Fruit fly (Drosophila melanogaster) whole organism, embryonic: Measurements from ENCODE around the gene sloth1.

Source experiments
- Adf1 ChIP-seq: fragments of 200-800 bp; sonication (Bioruptor generic); IDR thresholded peaks from 2 replicates; pipeline ENCODE4 v1.3.6; 2022; ENCODE audit warnings: missing biosample characterization, missing genetic modification characterization
- Bgb ChIP-seq: fragments of 200-800 bp; sonication (Bioruptor generic); IDR thresholded peaks from 2 replicates; pipeline ENCODE4 v1.3.6; 2022; ENCODE audit warnings: missing biosample characterization, missing genetic modification characterization; ENCODE audit not compliant: partially characterized antibody
- CG10321 ChIP-seq: fragments of 200-800 bp; sonication (Bioruptor generic); IDR thresholded peaks from 2 replicates; pipeline ENCODE4 v1.3.6; 2022; ENCODE audit warnings: missing biosample characterization, missing genetic modification characterization
- CG12299 ChIP-seq: fragments of 200-800 bp; sonication (Bioruptor generic); optimal IDR thresholded peaks from 2 replicates; lab custom pipeline; 2018; ENCODE audit warnings: missing biosample characterization, mild to moderate bottlenecking, missing genetic modification characterization
- CG12659 ChIP-seq: fragments of 200-800 bp; sonication (Bioruptor generic); optimal IDR thresholded peaks from 3 replicates; lab custom pipeline; 2017; ENCODE audit warnings: mild to moderate bottlenecking, missing biosample characterization, missing genetic modification reagents, missing genetic modification characterization
- CG13287 ChIP-seq: fragments of 200-800 bp; sonication (Bioruptor generic); IDR thresholded peaks from 2 replicates; pipeline ENCODE4 v1.3.6; 2022; ENCODE audit warnings: missing biosample characterization, missing genetic modification characterization; ENCODE audit not compliant: partially characterized antibody
- CG1602 ChIP-seq: fragments of 200-800 bp; sonication (Bioruptor generic); optimal IDR thresholded peaks from 3 replicates; lab custom pipeline; 2016; ENCODE audit warnings: missing biosample characterization, missing genetic modification characterization
- CG1647 ChIP-seq: fragments of 200-800 bp; sonication (Bioruptor generic); optimal IDR thresholded peaks from 3 replicates; lab custom pipeline; 2016; ENCODE audit warnings: missing biosample characterization, missing genetic modification characterization
- CG18619 ChIP-seq: fragments of 200-800 bp; sonication (Bioruptor generic); optimal IDR thresholded peaks from 3 replicates; lab custom pipeline; 2017; ENCODE audit warnings: missing biosample characterization, mild to moderate bottlenecking, missing genetic modification characterization
- CG2120 ChIP-seq: fragments of 200-800 bp; sonication (Bioruptor generic); optimal IDR thresholded peaks from 3 replicates; lab custom pipeline; 2016; ENCODE audit warnings: missing biosample characterization, missing genetic modification characterization
- CG2889 ChIP-seq: fragments of 200-800 bp; sonication (Bioruptor generic); IDR thresholded peaks from 3 replicates; pipeline ENCODE4 v1.3.6; 2022; ENCODE audit warnings: missing biosample characterization, missing genetic modification characterization
- CG3163 ChIP-seq: fragments of 200-800 bp; sonication (Bioruptor generic); optimal IDR thresholded peaks from 3 replicates; lab custom pipeline; 2016; ENCODE audit warnings: missing biosample characterization, missing genetic modification characterization
- CG34376 ChIP-seq: fragments of 200-800 bp; sonication (Bioruptor generic); optimal IDR thresholded peaks from 2 replicates; lab custom pipeline; 2018; ENCODE audit warnings: missing biosample characterization, mild to moderate bottlenecking, missing genetic modification characterization
- CG3995 ChIP-seq: fragments of 200-800 bp; sonication (Bioruptor generic); optimal IDR thresholded peaks from 3 replicates; lab custom pipeline; 2016; ENCODE audit warnings: missing biosample characterization, missing genetic modification characterization
- CG4404 ChIP-seq: fragments of 200-800 bp; sonication (Bioruptor generic); IDR thresholded peaks from 2 replicates; pipeline ENCODE4 v1.3.6; 2022; ENCODE audit warnings: missing biosample characterization, missing genetic modification characterization
- CG6654 ChIP-seq: fragments of 200-800 bp; sonication (Bioruptor generic); optimal IDR thresholded peaks from 2 replicates; lab custom pipeline; 2017; ENCODE audit warnings: missing biosample characterization, mild to moderate bottlenecking, missing genetic modification characterization
- CG8281 ChIP-seq: fragments of 200-800 bp; sonication (Bioruptor generic); optimal IDR thresholded peaks from 2 replicates; lab custom pipeline; 2018; ENCODE audit warnings: missing biosample characterization, mild to moderate bottlenecking, missing genetic modification characterization, moderate library complexity
- CoRest ChIP-seq: fragments of 200-800 bp; sonication (Bioruptor generic); optimal IDR thresholded peaks from 3 replicates; lab custom pipeline; 2018; ENCODE audit warnings: missing biosample characterization, mild to moderate bottlenecking, missing genetic modification characterization, moderate library complexity
- Drgx ChIP-seq: fragments of 200-800 bp; sonication (Bioruptor generic); IDR thresholded peaks from 2 replicates; pipeline ENCODE4 v1.3.6; 2022; ENCODE audit warnings: missing biosample characterization, missing genetic modification characterization
- E2f1 ChIP-seq: fragments of 200-800 bp; sonication (Bioruptor generic); IDR thresholded peaks from 2 replicates; pipeline ENCODE4 v1.3.6; 2022; ENCODE audit warnings: missing biosample characterization, missing genetic modification characterization
- Fer3 ChIP-seq: fragments of 200-800 bp; sonication (Bioruptor generic); optimal IDR thresholded peaks from 2 replicates; lab custom pipeline; 2018; ENCODE audit warnings: missing biosample characterization, mild to moderate bottlenecking, missing genetic modification characterization, moderate library complexity
- HLH3B ChIP-seq: fragments of 200-800 bp; sonication (Bioruptor generic); IDR thresholded peaks from 2 replicates; pipeline ENCODE4 v1.3.6; 2022; ENCODE audit warnings: missing biosample characterization, missing genetic modification characterization
- HLH4C ChIP-seq: fragments of 200-800 bp; sonication (Bioruptor generic); IDR thresholded peaks from 3 replicates; pipeline ENCODE4 v1.3.6; 2022; ENCODE audit warnings: missing biosample characterization, missing genetic modification characterization; ENCODE audit not compliant: partially characterized antibody
- MBD-R2 ChIP-seq: fragments of 200-800 bp; sonication (Bioruptor generic); IDR thresholded peaks from 2 replicates; pipeline ENCODE4 v1.3.6; 2022; ENCODE audit warnings: missing biosample characterization, missing genetic modification characterization
- Med ChIP-seq: fragments of 200-800 bp; sonication (Bioruptor generic); peaks from one replicate; lab custom pipeline; 2016; ENCODE audit warnings: missing biosample characterization, missing genetic modification characterization, mild to moderate bottlenecking, inconsistent platforms, moderate library complexity
- Nf-YA ChIP-seq: fragments of 200-800 bp; sonication (Bioruptor generic); IDR thresholded peaks from 2 replicates; pipeline ENCODE4 v1.3.6; 2022; ENCODE audit warnings: missing biosample characterization, missing genetic modification characterization
- Oli ChIP-seq: fragments of 200-800 bp; sonication (Bioruptor generic); optimal IDR thresholded peaks from 2 replicates; lab custom pipeline; 2018; ENCODE audit warnings: missing biosample characterization, mild to moderate bottlenecking, missing genetic modification characterization, moderate library complexity
- Optix ChIP-seq: fragments of 200-800 bp; sonication (Bioruptor generic); IDR thresholded peaks from 3 replicates; pipeline ENCODE4 v1.3.6; 2022; ENCODE audit warnings: missing biosample characterization, missing genetic modification characterization
- PHDP ChIP-seq: fragments of 200-800 bp; sonication (Bioruptor generic); optimal IDR thresholded peaks from 3 replicates; lab custom pipeline; 2018; ENCODE audit warnings: missing biosample characterization, mild to moderate bottlenecking, missing genetic modification characterization, moderate library complexity
- Poxn ChIP-seq: fragments of 200-800 bp; sonication (Bioruptor generic); IDR thresholded peaks from 2 replicates; pipeline ENCODE4 v1.3.6; 2022; ENCODE audit warnings: missing biosample characterization, missing genetic modification characterization
- Sry-δ ChIP-seq: fragments of 200-800 bp; sonication (Bioruptor generic); optimal IDR thresholded peaks from 2 replicates; lab custom pipeline; 2016; ENCODE audit warnings: missing biosample characterization, missing genetic modification characterization
- Vsx1 ChIP-seq: fragments of 200-800 bp; sonication (Bioruptor generic); optimal IDR thresholded peaks from 2 replicates; lab custom pipeline; 2017; ENCODE audit warnings: missing biosample characterization, mild to moderate bottlenecking, missing genetic modification characterization, missing genetic modification reagents
- YL-1 ChIP-seq: fragments of 200-800 bp; sonication (Bioruptor generic); optimal IDR thresholded peaks from 3 replicates; lab custom pipeline; 2017; ENCODE audit warnings: missing biosample characterization, mild to moderate bottlenecking, missing genetic modification characterization
- abd-A ChIP-seq: fragments of 200-800 bp; sonication (Bioruptor generic); optimal IDR thresholded peaks from 3 replicates; lab custom pipeline; 2019; ENCODE audit warnings: missing biosample characterization, mild to moderate bottlenecking, missing genetic modification characterization, moderate library complexity
- cas ChIP-seq: fragments of 200-800 bp; sonication (Bioruptor generic); IDR thresholded peaks from 2 replicates; pipeline ENCODE4 v1.3.6; 2022; ENCODE audit warnings: missing biosample characterization, missing genetic modification characterization
- chinmo ChIP-seq: fragments of 200-800 bp; sonication (Bioruptor generic); IDR thresholded peaks from 4 replicates; pipeline ENCODE4 v1.3.6; 2022; ENCODE audit warnings: missing biosample characterization, missing genetic modification characterization; ENCODE audit not compliant: partially characterized antibody
- crc ChIP-seq: fragments of 200-800 bp; sonication (Bioruptor generic); optimal IDR thresholded peaks from 2 replicates; lab custom pipeline; 2016; ENCODE audit warnings: missing biosample characterization, missing genetic modification characterization
- dimm ChIP-seq: fragments of 200-800 bp; sonication (Bioruptor generic); IDR thresholded peaks from 2 replicates; pipeline ENCODE4 v1.3.6; 2022; ENCODE audit warnings: missing biosample characterization, missing genetic modification characterization
- fd96Cb ChIP-seq: fragments of 200-800 bp; sonication (Bioruptor generic); optimal IDR thresholded peaks from 2 replicates; lab custom pipeline; 2018; ENCODE audit warnings: missing biosample characterization, mild to moderate bottlenecking, missing genetic modification characterization, moderate library complexity
- ftz-f1 ChIP-seq: fragments of 200-800 bp; sonication (Bioruptor generic); optimal IDR thresholded peaks from 2 replicates; lab custom pipeline; 2016; ENCODE audit warnings: missing biosample characterization, missing genetic modification characterization
- inv ChIP-seq: fragments of 200-800 bp; sonication (Bioruptor generic); IDR thresholded peaks from 2 replicates; pipeline ENCODE4 v1.3.6; 2022; ENCODE audit warnings: missing biosample characterization, missing genetic modification characterization; ENCODE audit not compliant: partially characterized antibody
- kni ChIP-seq: fragments of 200-800 bp; sonication (Bioruptor generic); optimal IDR thresholded peaks from 3 replicates; lab custom pipeline; 2017; ENCODE audit warnings: mild to moderate bottlenecking, missing biosample characterization, missing genetic modification reagents, missing genetic modification characterization
- otp ChIP-seq: fragments of 200-800 bp; sonication (Bioruptor generic); IDR thresholded peaks from 3 replicates; pipeline ENCODE4, ENCODE4 v1.3.6; 2022; ENCODE audit warnings: missing biosample characterization, missing genetic modification characterization
- pzg ChIP-seq: fragments of 200-800 bp; sonication (Bioruptor generic); optimal IDR thresholded peaks from 3 replicates; lab custom pipeline; 2018; ENCODE audit warnings: missing biosample characterization, mild to moderate bottlenecking, missing genetic modification characterization, moderate library complexity
- seq ChIP-seq: fragments of 200-800 bp; sonication (Bioruptor generic); IDR thresholded peaks from 2 replicates; pipeline ENCODE4 v1.3.6; 2022; ENCODE audit warnings: missing biosample characterization, missing genetic modification characterization
- sisA ChIP-seq: fragments of 200-800 bp; sonication (Bioruptor generic); IDR thresholded peaks from 2 replicates; pipeline ENCODE4 v1.3.6; 2022; ENCODE audit warnings: missing biosample characterization, missing genetic modification characterization
- slbo ChIP-seq: fragments of 200-800 bp; sonication (Bioruptor generic); IDR thresholded peaks from 2 replicates; pipeline ENCODE4 v1.3.6; 2022; ENCODE audit warnings: missing biosample characterization, missing genetic modification characterization
- so ChIP-seq: fragments of 200-800 bp; sonication (Bioruptor generic); IDR thresholded peaks from 3 replicates; pipeline ENCODE4 v1.3.6; 2022; ENCODE audit warnings: missing biosample characterization, missing genetic modification characterization
- sug ChIP-seq: fragments of 200-800 bp; optimal IDR thresholded peaks from 2 replicates; lab custom pipeline; 2019; ENCODE audit warnings: missing biosample characterization, mild to moderate bottlenecking, missing genetic modification characterization, moderate library complexity
- tio ChIP-seq: fragments of 200-800 bp; sonication (Bioruptor generic); optimal IDR thresholded peaks from 2 replicates; lab custom pipeline; 2017; ENCODE audit warnings: missing biosample characterization, missing genetic modification characterization, inconsistent platforms
- tna ChIP-seq: fragments of 200-800 bp; sonication (Bioruptor generic); IDR thresholded peaks from 2 replicates; pipeline ENCODE4 v1.3.6; 2022; ENCODE audit warnings: missing biosample characterization, missing genetic modification characterization; ENCODE audit not compliant: partially characterized antibody
- unpg ChIP-seq: fragments of 200-800 bp; sonication (Bioruptor generic); optimal IDR thresholded peaks from 3 replicates; lab custom pipeline; 2018; ENCODE audit warnings: missing biosample characterization, mild to moderate bottlenecking, missing genetic modification characterization, moderate library complexity

Gene sloth1

DNA sequence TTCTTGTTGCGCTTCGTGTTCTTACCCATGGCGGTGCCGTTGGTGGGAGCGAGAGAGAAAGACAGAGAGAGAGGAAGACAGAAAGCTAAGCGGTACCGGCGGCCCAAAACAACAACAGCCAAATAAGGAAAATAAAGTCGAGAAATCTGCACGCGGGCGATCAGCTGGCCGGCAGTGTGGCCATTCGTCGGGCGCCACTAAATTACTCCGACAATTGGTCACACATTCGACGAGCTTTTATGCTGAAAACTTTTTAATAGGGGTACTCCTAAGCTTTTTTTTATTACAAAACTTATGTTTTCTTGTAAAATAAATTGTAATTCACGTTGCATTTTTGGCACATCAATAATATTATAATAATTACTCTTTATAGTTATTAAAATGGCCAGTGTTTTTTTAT is 42.6 kb upstream of the sloth1 start, which contains the start of gene Setd3 (continued):
- TF ChIP-seq Fer3 (tag; lab: Kevin White, UChicago) (peak; percentile 30), Optix (GFP tag; lab: Robert Waterston, UW) (no peak), MBD-R2 (GFP tag; lab: Robert Waterston, UW) (peak; percentile 88), Adf1 (GFP tag; lab: Robert Waterston, UW) (no peak), so (no peak), CG1602 (no peak), Nf-YA (GFP tag; lab: Robert Waterston, UW) (no peak), sug (tag; lab: Kevin White, UChicago) (no peak), tio (GFP tag; lab: Kevin White, UChicago) (no peak), CG3163 (no peak), Vsx1 (GFP tag; lab: Kevin White, UChicago) (no peak), Sry-δ (GFP tag; lab: Kevin White, UChicago) (no peak), Drgx (GFP tag; lab: Robert Waterston, UW) (no peak), CG2889 (GFP tag; lab: Robert Waterston, UW) (no peak), CG13287 (peak; percentile 20; the same call in 1 of the 2 replicates), HLH4C (GFP tag; lab: Robert Waterston, UW) (no peak), fd96Cb (tag; lab: Kevin White, UChicago) (no peak), abd-A (tag; lab: Kevin White, UChicago) (no peak), CG6654 (GFP tag; lab: Kevin White, UChicago) (no peak), PHDP (tag; lab: Kevin White, UChicago) (peak; percentile 12), unpg (peak; percentile 19), ftz-f1 (no peak), dimm (no peak), CG2120 (GFP tag; lab: Kevin White, UChicago) (no peak), Poxn (no peak), CG12659 (GFP tag; lab: Kevin White, UChicago) (peak; percentile 28), crc (no peak), CG3995 (GFP tag; lab: Kevin White, UChicago) (no peak), Oli (no peak), CG4404 (GFP tag; lab: Robert Waterston, UW) (no peak), CG12299 (tag; lab: Kevin White, UChicago) (no peak), pzg (GFP tag; lab: Kevin White, UChicago) (peak; percentile 65), CG1647 (GFP tag; lab: Kevin White, UChicago) (no peak), sisA (no peak), HLH3B (GFP tag; lab: Robert Waterston, UW) (peak; percentile 17; the same call in 1 of the 2 replicates), YL-1 (GFP tag; lab: Kevin White, UChicago) (peak; percentile 14), CG18619 (GFP tag; lab: Kevin White, UChicago) (no peak), CG10321 (GFP tag; lab: Robert Waterston, UW) (no peak), E2f1 (GFP tag; lab: Robert Waterston, UW) (no peak), kni (GFP tag; lab: Kevin White, UChicago) (no peak), Bgb (no peak), tna (GFP tag; lab: Robert Waterston, UW) (no peak), slbo (peak; percentile 43; the same call in 1 of the 2 replicates), inv (GFP tag; lab: Robert Waterston, UW) (no peak), cas (GFP tag; lab: Robert Waterston, UW) (no peak), CoRest (tag; lab: Kevin White, UChicago) (peak; percentile 17), Med (GFP tag; lab: Kevin White, UChicago) (peak; percentile 43), chinmo (GFP tag; lab: Robert Waterston, UW) (no peak), CG8281 (tag; lab: Kevin White, UChicago) (no peak), CG34376 (no peak), seq (no peak), otp (GFP tag; lab: Robert Waterston, UW) (no peak)
